Fruit fly (Drosophila melanogaster) whole organism, prepupa: ENCODE results near the gene CG14089.

Experiments
- CG10631 ChIP-seq: fragments of 200-800 bp; sonication (Bioruptor generic); optimal IDR thresholded peaks from 2 replicates; lab custom pipeline; 2016; ENCODE audit warnings: missing biosample characterization, missing genetic modification characterization
- CG10669 ChIP-seq: fragments of 200-800 bp; sonication (Bioruptor generic); optimal IDR thresholded peaks from 3 replicates; lab custom pipeline; 2018; ENCODE audit warnings: missing biosample characterization, mild to moderate bottlenecking, missing genetic modification characterization, moderate library complexity
- CG11762 ChIP-seq: fragments of 200-800 bp; sonication (Bioruptor generic); optimal IDR thresholded peaks from 3 replicates; lab custom pipeline; 2016; ENCODE audit warnings: missing biosample characterization, missing genetic modification characterization; ENCODE audit not compliant: insufficient read depth
- CG15336 ChIP-seq: fragments of 200-800 bp; sonication (Bioruptor generic); IDR thresholded peaks from 2 replicates; pipeline ENCODE4 v1.3.6; 2022; ENCODE audit warnings: missing biosample characterization, missing genetic modification characterization
- CG1621 ChIP-seq: fragments of 200-800 bp; sonication (Bioruptor generic); optimal IDR thresholded peaks from 3 replicates; lab custom pipeline; 2018; ENCODE audit warnings: missing biosample characterization, mild to moderate bottlenecking, missing genetic modification characterization
- CG16779 ChIP-seq: fragments of 200-800 bp; sonication (Bioruptor generic); optimal IDR thresholded peaks from 3 replicates; lab custom pipeline; 2017; ENCODE audit warnings: missing biosample characterization, mild to moderate bottlenecking, missing genetic modification characterization
- CG31627 ChIP-seq: fragments of 200-800 bp; sonication (Bioruptor generic); optimal IDR thresholded peaks from 3 replicates; lab custom pipeline; 2016; ENCODE audit warnings: missing biosample characterization, missing genetic modification characterization
- CG32006 ChIP-seq: fragments of 200-800 bp; sonication (Bioruptor generic); optimal IDR thresholded peaks from 3 replicates; lab custom pipeline; 2017; ENCODE audit warnings: missing biosample characterization, mild to moderate bottlenecking, missing genetic modification characterization
- CG34406 ChIP-seq: fragments of 200-800 bp; sonication (Bioruptor generic); optimal IDR thresholded peaks from 3 replicates; lab custom pipeline; 2016; ENCODE audit warnings: missing biosample characterization, missing genetic modification characterization
- CG3919 ChIP-seq: fragments of 200-800 bp; sonication (Bioruptor generic); optimal IDR thresholded peaks from 3 replicates; lab custom pipeline; 2016; ENCODE audit warnings: missing biosample characterization, missing genetic modification characterization
- CG4318 ChIP-seq: fragments of 200-800 bp; sonication (Bioruptor generic); optimal IDR thresholded peaks from 3 replicates; lab custom pipeline; 2017; ENCODE audit warnings: missing biosample characterization, mild to moderate bottlenecking, missing genetic modification characterization
- CG6163 ChIP-seq: fragments of 200-800 bp; sonication (Bioruptor generic); IDR thresholded peaks from 3 replicates; pipeline ENCODE4 v1.3.6; 2022; ENCODE audit warnings: missing biosample characterization, missing genetic modification characterization
- CG6808 ChIP-seq: fragments of 200-800 bp; sonication (Bioruptor generic); optimal IDR thresholded peaks from 3 replicates; lab custom pipeline; 2017; ENCODE audit warnings: missing biosample characterization, missing genetic modification characterization, mild to moderate bottlenecking, moderate library complexity, missing genetic modification reagents
- CG6854 ChIP-seq: fragments of 200-800 bp; sonication (Bioruptor generic); optimal IDR thresholded peaks from 2 replicates; lab custom pipeline; 2017; ENCODE audit warnings: missing biosample characterization, mild to moderate bottlenecking, missing genetic modification characterization
- CG8119 ChIP-seq: fragments of 200-800 bp; sonication (Bioruptor generic); IDR thresholded peaks from 3 replicates; pipeline ENCODE4 v1.3.6; 2022; ENCODE audit warnings: missing biosample characterization, missing genetic modification characterization
- CG8319 ChIP-seq: fragments of 200-800 bp; sonication (Bioruptor generic); optimal IDR thresholded peaks from 3 replicates; lab custom pipeline; 2016; ENCODE audit warnings: missing biosample characterization, missing genetic modification characterization
- CG8632 ChIP-seq: fragments of 200-800 bp; sonication (Bioruptor generic); optimal IDR thresholded peaks from 3 replicates; lab custom pipeline; 2016; ENCODE audit warnings: missing biosample characterization, missing genetic modification characterization
- CG9139 ChIP-seq: fragments of 200-800 bp; sonication (Bioruptor generic); optimal IDR thresholded peaks from 3 replicates; lab custom pipeline; 2017; ENCODE audit warnings: missing biosample characterization, mild to moderate bottlenecking, missing genetic modification characterization
- Eip78C ChIP-seq: fragments of 200-800 bp; sonication (Bioruptor generic); peaks from one replicate; lab custom pipeline; 2016; ENCODE audit warnings: missing biosample characterization, missing genetic modification characterization
- Ets21C ChIP-seq: fragments of 200-800 bp; sonication (Bioruptor generic); optimal IDR thresholded peaks from 3 replicates; lab custom pipeline; 2016; ENCODE audit warnings: missing biosample characterization, missing genetic modification characterization
- Ets96B ChIP-seq: fragments of 200-800 bp; optimal IDR thresholded peaks from 2 replicates; lab custom pipeline; 2019; ENCODE audit warnings: missing biosample characterization, mild to moderate bottlenecking, missing genetic modification characterization, moderate library complexity
- Gug ChIP-seq: fragments of 200-800 bp; sonication (Bioruptor generic); IDR thresholded peaks from 2 replicates; pipeline ENCODE4 v1.3.6; 2022; ENCODE audit warnings: missing biosample characterization, missing genetic modification characterization
- Hr39 ChIP-seq: fragments of 200-800 bp; sonication (Bioruptor generic); optimal IDR thresholded peaks from 2 replicates; lab custom pipeline; 2016; ENCODE audit warnings: missing biosample characterization, missing genetic modification characterization
- Lpt ChIP-seq: fragments of 200-800 bp; sonication (Bioruptor generic); optimal IDR thresholded peaks from 3 replicates; lab custom pipeline; 2016; ENCODE audit warnings: missing biosample characterization, missing genetic modification characterization
- OdsH ChIP-seq: fragments of 200-800 bp; sonication (Bioruptor generic); optimal IDR thresholded peaks from 3 replicates; lab custom pipeline; 2016; ENCODE audit warnings: missing biosample characterization, missing genetic modification characterization
- Sox102F ChIP-seq: fragments of 200-800 bp; sonication (Bioruptor generic); optimal IDR thresholded peaks from 2 replicates; lab custom pipeline; 2016; ENCODE audit warnings: missing biosample characterization, mild to moderate bottlenecking, missing genetic modification characterization
- Sox15 ChIP-seq: fragments of 200-800 bp; sonication (Bioruptor generic); optimal IDR thresholded peaks from 3 replicates; lab custom pipeline; 2016; ENCODE audit warnings: missing biosample characterization, missing genetic modification characterization
- acj6 ChIP-seq: fragments of 200-800 bp; sonication (Bioruptor generic); optimal IDR thresholded peaks from 3 replicates; lab custom pipeline; 2016; ENCODE audit warnings: missing biosample characterization, missing genetic modification characterization
- dac ChIP-seq: fragments of 200-800 bp; sonication (Bioruptor generic); optimal IDR thresholded peaks from 2 replicates; lab custom pipeline; 2017; ENCODE audit warnings: missing biosample characterization, mild to moderate bottlenecking, missing genetic modification characterization
- dsx ChIP-seq: fragments of 200-800 bp; optimal IDR thresholded peaks from 3 replicates; lab custom pipeline; 2019; ENCODE audit warnings: missing biosample characterization, mild to moderate bottlenecking, missing genetic modification characterization, moderate library complexity; ENCODE audit not compliant: poor library complexity, severe bottlenecking
- eg ChIP-seq: fragments of 200-800 bp; sonication (Bioruptor generic); IDR thresholded peaks from 3 replicates; pipeline ENCODE4 v1.3.6; 2022; ENCODE audit warnings: missing biosample characterization, missing genetic modification characterization
- esn ChIP-seq: fragments of 200-800 bp; sonication (Bioruptor generic); optimal IDR thresholded peaks from 2 replicates; lab custom pipeline; 2016; ENCODE audit warnings: missing biosample characterization, mild to moderate bottlenecking, missing genetic modification characterization, moderate library complexity
- fd59A ChIP-seq: fragments of 200-800 bp; sonication (Bioruptor generic); optimal IDR thresholded peaks from 2 replicates; lab custom pipeline; 2017; ENCODE audit warnings: missing biosample characterization, mild to moderate bottlenecking, missing genetic modification characterization, missing genetic modification reagents
- fd85E ChIP-seq: fragments of 200-800 bp; sonication (Bioruptor generic); optimal IDR thresholded peaks from 3 replicates; lab custom pipeline; 2016; ENCODE audit warnings: missing biosample characterization, missing genetic modification characterization
- net ChIP-seq: fragments of 200-800 bp; sonication (Bioruptor generic); optimal IDR thresholded peaks from 3 replicates; lab custom pipeline; 2016; ENCODE audit warnings: missing biosample characterization, missing genetic modification characterization
- pdm3 ChIP-seq: fragments of 200-800 bp; sonication (Bioruptor generic); optimal IDR thresholded peaks from 3 replicates; lab custom pipeline; 2016; ENCODE audit warnings: missing biosample characterization, missing genetic modification characterization
- salr ChIP-seq, 2 experiments: fragments of 200-800 bp; sonication (Bioruptor generic); optimal IDR thresholded peaks; 3 replicates each; lab custom pipeline; 2016 to 2018; ENCODE audit warnings: missing biosample characterization in 2 of 2, missing genetic modification characterization in 2 of 2, mild to moderate bottlenecking in 1 of 2
- spab ChIP-seq: fragments of 200-800 bp; sonication (Bioruptor generic); optimal IDR thresholded peaks from 2 replicates; lab custom pipeline; 2017; ENCODE audit warnings: missing biosample characterization, mild to moderate bottlenecking, missing genetic modification characterization, missing genetic modification reagents
- ss ChIP-seq, 2 experiments: fragments of 200-800 bp; sonication (Bioruptor generic); optimal IDR thresholded peaks; 2 replicates in 1 of 2; 3 replicates in 1 of 2; lab custom pipeline; 2017 to 2018; ENCODE audit warnings: mild to moderate bottlenecking in 2 of 2, missing biosample characterization in 2 of 2, missing genetic modification characterization in 2 of 2, moderate library complexity in 1 of 2
- svp ChIP-seq: fragments of 200-800 bp; sonication (Bioruptor generic); peaks from one replicate; lab custom pipeline; 2016; ENCODE audit warnings: missing biosample characterization, missing genetic modification characterization
- topi ChIP-seq: fragments of 200-800 bp; sonication (Bioruptor generic); optimal IDR thresholded peaks from 3 replicates; lab custom pipeline; 2016; ENCODE audit warnings: missing biosample characterization, missing genetic modification characterization
- vri ChIP-seq: fragments of 200-800 bp; sonication (Bioruptor generic); optimal IDR thresholded peaks from 3 replicates; lab custom pipeline; 2016; ENCODE audit warnings: missing biosample characterization, mild to moderate bottlenecking, missing genetic modification characterization

Gene CG14089

dm6 chr3L:19233798-19234781 lies 46.5 kb downstream of the CG14089 start (continued):
- TF ChIP-seq CG10631 (peak; percentile 27), CG4318 (GFP tag; lab: Kevin White, UChicago) (peak; percentile 38), OdsH (GFP tag; lab: Kevin White, UChicago) (no peak), CG6854 (GFP tag; lab: Kevin White, UChicago) (no peak), CG31627 (GFP tag; lab: Kevin White, UChicago) (no peak), Sox102F (GFP tag; lab: Kevin White, UChicago) (no peak), Hr39 (GFP tag; lab: Kevin White, UChicago) (no peak), CG1621 (tag; lab: Kevin White, UChicago) (peak; percentile 34), net (GFP tag; lab: Kevin White, UChicago) (peak; percentile 47), spab (no peak), ss (GFP tag; optimal IDR thresholded peaks at IDR 0.05; lab: Kevin White, UChicago) (peak; percentile 32 to 52), CG9139 (GFP tag; lab: Kevin White, UChicago) (no peak), fd59A (no peak), svp (GFP tag; lab: Kevin White, UChicago) (peak; percentile 52), CG32006 (GFP tag; lab: Kevin White, UChicago) (peak; percentile 82), CG15336 (GFP tag; lab: Robert Waterston, UW) (peak; percentile 71), eg (GFP tag; lab: Robert Waterston, UW) (peak; percentile 93)

DNA sequence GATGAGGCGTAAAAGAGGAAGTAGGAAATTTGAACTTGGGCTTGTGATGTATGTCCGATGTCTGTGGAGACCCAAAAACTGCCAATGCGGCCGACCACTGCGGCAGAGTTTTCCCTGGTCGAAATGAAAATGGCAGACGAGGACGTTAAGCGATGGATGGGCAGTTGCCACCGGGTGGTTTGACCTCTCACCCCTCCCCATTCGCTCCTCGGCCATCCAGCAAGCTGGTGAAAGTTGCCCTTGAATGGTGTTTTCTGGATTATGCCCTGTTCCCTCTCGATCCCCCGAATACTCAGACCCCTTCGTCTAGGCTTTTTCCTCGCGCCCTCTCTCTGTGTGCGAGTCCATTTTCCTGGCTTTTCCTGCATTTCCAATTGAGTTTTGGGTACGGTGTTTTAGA lies 49.0 kb downstream of the CG14089 start:
- TF ChIP-seq svp (GFP tag; lab: Kevin White, UChicago), result peak; percentile 17
- no peak for TF ChIP-seq Eip78C (GFP tag; lab: Kevin White, UChicago)
- TF ChIP-seq, all 60 proteins: peak for 1

dm6 chr3L:19230801-19231547 lies 49.6 kb downstream of the CG14089 start:
- TF ChIP-seq CG10669 (GFP tag; lab: Kevin White, UChicago) (no peak), Ets21C (GFP tag; lab: Kevin White, UChicago) (no peak), dac (no peak), CG3919 (GFP tag; lab: Kevin White, UChicago) (peak; percentile 10), CG31627 (GFP tag; lab: Kevin White, UChicago) (no peak), fd59A (no peak), Ets96B (tag; lab: Kevin White, UChicago) (peak; percentile 28), topi (no peak), CG6854 (GFP tag; lab: Kevin White, UChicago) (no peak), fd85E (GFP tag; lab: Kevin White, UChicago) (no peak), CG9139 (GFP tag; lab: Kevin White, UChicago) (no peak), esn (GFP tag; lab: Kevin White, UChicago) (peak; percentile 9), ss (GFP tag; optimal IDR thresholded peaks at IDR 0.05; lab: Kevin White, UChicago) (no peak), salr (GFP tag; optimal IDR thresholded peaks at IDR 0.05; lab: Kevin White, UChicago) (no peak), dsx (GFP tag; lab: Kevin White, UChicago) (no peak), CG8319 (GFP tag; lab: Kevin White, UChicago) (no peak), net (GFP tag; lab: Kevin White, UChicago) (no peak), CG8632 (no peak), Eip78C (GFP tag; lab: Kevin White, UChicago) (peak; percentile 48), CG4318 (GFP tag; lab: Kevin White, UChicago) (no peak), CG34406 (GFP tag; lab: Kevin White, UChicago) (no peak), Sox15 (no peak), vri (GFP tag; lab: Kevin White, UChicago) (no peak), CG8119 (GFP tag; lab: Robert Waterston, UW) (no peak), Gug (GFP tag; lab: Robert Waterston, UW) (no peak), CG6163 (GFP tag; lab: Robert Waterston, UW) (no peak), CG11762 (GFP tag; lab: Kevin White, UChicago) (no peak), CG16779 (no peak), pdm3 (GFP tag; lab: Kevin White, UChicago) (no peak), Lpt (no peak), spab (no peak), OdsH (GFP tag; lab: Kevin White, UChicago) (no peak), acj6 (GFP tag; lab: Kevin White, UChicago) (no peak), CG6808 (no peak), Hr39 (GFP tag; lab: Kevin White, UChicago) (no peak), svp (GFP tag; lab: Kevin White, UChicago) (peak; percentile 16)
